Worm (Caenorhabditis elegans) whole organism, late embryonic: Measurements from ENCODE around the gene gpdh-2.

Experiments used
- ceh-19 ChIP-seq: fragments of 200-800 bp; sonication (Bioruptor generic); optimal IDR thresholded peaks from 2 replicates; lab custom pipeline; 2018; ENCODE audit warnings: mild to moderate bottlenecking, missing genetic modification characterization, missing compliant biosample characterization
- fkh-10 ChIP-seq: fragments of 150-350 bp; optimal IDR thresholded peaks from 2 replicates; lab custom pipeline; 2014; ENCODE audit warnings: missing biosample characterization, missing genetic modification reagents, missing genetic modification characterization
- pag-3 ChIP-seq: sonication (generic microtip); optimal IDR thresholded peaks from 2 replicates; lab custom pipeline; 2016; ENCODE audit warnings: missing compliant biosample characterization, missing genetic modification characterization, borderline replicate concordance

- no peak for TF ChIP-seq fkh-10 (GFP tag; lab: Kevin White, UChicago)
- TF ChIP-seq ceh-19 (GFP tag; lab: Kevin White, UChicago) = no peak
- TF ChIP-seq pag-3 (tag; lab: Kevin White, UChicago) = no peak
Measured at ce11 chrIII:9817894-9818293, 41.1 kb downstream of the gpdh-2 start.
